Worm (Caenorhabditis elegans) whole organism, mixed stage, embryonic: Measurements from ENCODE around the gene K02A6.4.

ENCODE experiments used
- elt-1 ChIP-seq: sonication (generic microtip); optimal IDR thresholded peaks from 2 replicates; lab custom pipeline; 2017; ENCODE audit warnings: missing genetic modification characterization, mild to moderate bottlenecking, missing compliant biosample characterization, antibody characterized with exemption, moderate library complexity, borderline replicate concordance; ENCODE audit not compliant: insufficient read depth
- elt-3 ChIP-seq: fragments of 150-350 bp; optimal IDR thresholded peaks from 2 replicates; lab custom pipeline; 2014; ENCODE audit warnings: missing biosample characterization, missing genetic modification characterization
- mep-1 ChIP-seq: fragments of 150-350 bp; optimal IDR thresholded peaks from 2 replicates; lab custom pipeline; 2017; ENCODE audit warnings: missing biosample characterization, missing genetic modification reagents, missing genetic modification characterization, inconsistent platforms
- nhr-76 ChIP-seq: sonication (generic microtip); optimal IDR thresholded peaks from 2 replicates; lab custom pipeline; 2017; ENCODE audit warnings: missing biosample characterization, missing genetic modification characterization
- tbx-8 ChIP-seq: fragments of 200-800 bp; sonication (Bioruptor generic); optimal IDR thresholded peaks from 2 replicates; lab custom pipeline; 2018; ENCODE audit warnings: mild to moderate bottlenecking, missing genetic modification characterization, moderate library complexity, missing compliant biosample characterization
- unc-39 ChIP-seq: fragments of 150-350 bp; optimal IDR thresholded peaks from 2 replicates; lab custom pipeline; 2014; ENCODE audit warnings: missing biosample characterization, missing genetic modification characterization

DNA sequence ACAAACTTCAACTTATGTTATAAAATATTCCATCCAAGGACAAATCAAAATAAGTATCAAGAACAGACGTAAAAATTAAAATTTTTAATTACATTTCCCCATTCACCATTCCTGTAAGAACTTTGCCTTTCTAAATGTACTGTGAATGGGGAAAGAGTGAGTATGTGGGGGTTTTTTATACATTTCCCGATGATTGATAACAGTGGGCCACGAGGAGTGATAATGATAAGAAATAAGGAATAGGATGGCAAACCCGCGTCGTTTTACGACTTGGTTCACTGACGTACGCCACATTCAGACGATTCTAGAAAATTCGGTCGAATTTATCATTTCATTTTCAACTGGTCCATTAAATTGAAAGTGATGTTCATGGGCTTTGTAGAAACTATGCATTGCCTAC lies 7.6 kb downstream of the K02A6.4 start, which contains the start of gene cdd-1:
- TF ChIP-seq nhr-76 (no peak), elt-1 (no peak), tbx-8 (GFP tag; lab: Kevin White, UChicago) (no peak), mep-1 (tag; lab: Kevin White, UChicago) (no peak), elt-3 (tag; lab: Kevin White, UChicago) (no peak), unc-39 (tag; lab: Kevin White, UChicago) (no peak)
